Fruit fly (Drosophila melanogaster): ENCODE measurements around the gene pigeon.

Gene pigeon

dm6 chr2L:19141435-19142126 lies 44.3 kb upstream of the pigeon start (continued):
- TF ChIP-seq CG4282 (GFP tag; optimal IDR thresholded peaks at IDR 0.05) (no peak), CG7928 (GFP tag; optimal IDR thresholded peaks at IDR 0.05) (peak; percentile 51), CG12659 (GFP tag; optimal IDR thresholded peaks at IDR 0.05) (peak; percentile 67), peb (GFP tag; IDR thresholded peaks at IDR 0.05) (no peak), CG17912 (GFP tag; optimal IDR thresholded peaks at IDR 0.05) (no peak), insv (GFP tag; optimal IDR thresholded peaks at IDR 0.05) (no peak), mld (GFP tag; IDR thresholded peaks at IDR 0.05; ENCODE audit: partially characterized antibody) (no peak), sd (tag; optimal IDR thresholded peaks at IDR 0.05) (peak; percentile 10), CG8944 (GFP tag; optimal IDR thresholded peaks at IDR 0.05) (peak; percentile 46), abd-A (tag; optimal IDR thresholded peaks at IDR 0.05) (peak; percentile 54), phol (tag; optimal IDR thresholded peaks at IDR 0.05) (peak; percentile 80), CG4730 (GFP tag; IDR thresholded peaks at IDR 0.05) (0 out of 2 replicates have a peak, but pooled peaks have one; percentile 35), nerfin-2 (GFP tag; IDR thresholded peaks at IDR 0.05; ENCODE audit: partially characterized antibody) (no peak), Max (GFP tag; optimal IDR thresholded peaks at IDR 0.05) (peak; percentile 59), Eip74EF (GFP tag; optimal IDR thresholded peaks at IDR 0.05) (peak in 1 of 2 experiments; percentile 60), her (GFP tag; optimal IDR thresholded peaks at IDR 0.05) (peak; percentile 52), CG11093 (GFP tag; IDR thresholded peaks at IDR 0.05) (no peak), E2f2 (GFP tag; IDR thresholded peaks at IDR 0.05) (peak; percentile 33; the same call in 1 of the 2 replicates), gem (tag; optimal IDR thresholded peaks at IDR 0.05) (peak; percentile 88), ewg (GFP tag; optimal IDR thresholded peaks at IDR 0.05) (peak; percentile 51), CG5953 (GFP tag; IDR thresholded peaks at IDR 0.05) (no peak), pan (optimal IDR thresholded peaks at IDR 0.05) (no peak), pan (GFP tag; optimal IDR thresholded peaks at IDR 0.05 in 1 of 2, IDR thresholded peaks at IDR 0.05 in 1 of 2) (peak in 1 of 2 experiments; percentile 44), HmgD (GFP tag; optimal IDR thresholded peaks at IDR 0.05) (no peak), CG7987 (GFP tag; optimal IDR thresholded peaks at IDR 0.05) (peak; percentile 45), E2f1 (GFP tag; IDR thresholded peaks at IDR 0.05) (no peak), B-H2 (GFP tag; optimal IDR thresholded peaks at IDR 0.05) (no peak), CG6683 (GFP tag; optimal IDR thresholded peaks at IDR 0.05) (peak; percentile 30), Adf1 (GFP tag; IDR thresholded peaks at IDR 0.05) (peak; percentile 87), CG17568 (GFP tag; optimal IDR thresholded peaks at IDR 0.05) (peak; percentile 43), CG3407 (GFP tag; optimal IDR thresholded peaks at IDR 0.05) (peak; percentile 54), CG8478 (optimal IDR thresholded peaks at IDR 0.05) (no peak), CG9876 (GFP tag; optimal IDR thresholded peaks at IDR 0.05) (no peak), CG15073 (GFP tag; optimal IDR thresholded peaks at IDR 0.05) (no peak), PHDP (tag; optimal IDR thresholded peaks at IDR 0.05) (peak; percentile 77), D19B (GFP tag; optimal IDR thresholded peaks at IDR 0.05) (peak; percentile 72), Drgx (GFP tag; IDR thresholded peaks at IDR 0.05) (peak; percentile 66; the same call in 1 of the 2 replicates), Dbx (GFP tag; IDR thresholded peaks at IDR 0.05) (peak; percentile 51; the same call in 1 of the 3 replicates), Hmx (GFP tag; optimal IDR thresholded peaks at IDR 0.05) (peak; percentile 41), CG14050 (GFP tag; IDR thresholded peaks at IDR 0.05) (no peak), cato (GFP tag; optimal IDR thresholded peaks at IDR 0.05; ENCODE audit: borderline replicate concordance) (peak; percentile 47), sisA (GFP tag; IDR thresholded peaks at IDR 0.05) (peak; percentile 21; the same call in 1 of the 2 replicates), nmo (GFP tag; optimal IDR thresholded peaks at IDR 0.05) (peak; percentile 85), rib (GFP tag; IDR thresholded peaks at IDR 0.05) (peak; percentile 30; the same call in 1 of the 2 replicates), CG18476 (GFP tag; optimal IDR thresholded peaks at IDR 0.05) (peak; percentile 57), CG12071 (GFP tag; optimal IDR thresholded peaks at IDR 0.05) (peak; percentile 52), ftz-f1 (GFP tag; optimal IDR thresholded peaks at IDR 0.05) (no peak), disco-r (GFP tag; optimal IDR thresholded peaks at IDR 0.05) (peak; percentile 34), fd102C (GFP tag; optimal IDR thresholded peaks at IDR 0.05) (no peak)
